Fruit fly (Drosophila melanogaster) whole organism, wandering third instar larva: ENCODE results near the gene Prosalpha6T.

Source experiments
- brk ChIP-seq: fragments of 200-800 bp; sonication (Bioruptor generic); optimal IDR thresholded peaks from 2 replicates; lab custom pipeline; 2016; ENCODE audit warnings: missing biosample characterization, mild to moderate bottlenecking, missing genetic modification characterization
- psq ChIP-seq: fragments of 200-800 bp; sonication (Bioruptor generic); optimal IDR thresholded peaks from 3 replicates; lab custom pipeline; 2017; ENCODE audit warnings: missing biosample characterization, mild to moderate bottlenecking, missing genetic modification characterization, moderate library complexity

DNA sequence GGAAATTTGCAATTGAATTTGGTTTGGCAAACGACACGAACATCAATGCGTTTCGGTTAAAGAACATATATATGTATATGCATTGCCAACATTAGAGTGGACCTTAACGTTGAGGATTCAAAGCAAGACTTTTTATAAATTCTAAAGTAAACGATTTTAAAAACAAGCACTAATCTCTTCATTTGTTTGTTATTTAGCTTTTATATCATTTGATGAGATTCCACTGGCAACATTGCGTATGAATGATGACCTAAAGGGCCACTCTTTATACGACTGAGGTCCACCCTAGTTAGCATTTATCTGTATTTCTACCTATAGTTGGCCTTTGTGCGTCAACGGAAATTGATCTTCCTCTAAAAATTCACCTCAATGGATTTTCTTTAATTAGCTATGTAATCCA is 26.9 kb downstream of the Prosalpha6T start:
- TF ChIP-seq psq = no peak
- TF ChIP-seq brk = no peak
